Worm (Caenorhabditis elegans): Measurements from ENCODE around the gene F52H2.5.

ce11 chrX:2569040-2569439 lies 9.2 kb upstream of the F52H2.5 start:
- TF ChIP-seq nhr-12 (tag; optimal IDR thresholded peaks at IDR 0.05) (no peak), ces-1 (GFP tag; optimal IDR thresholded peaks at IDR 0.05) (no peak), nhr-237 (tag; optimal IDR thresholded peaks at IDR 0.05) (no peak), lsy-2 (tag; optimal IDR thresholded peaks at IDR 0.05) (no peak), elt-1 (tag; optimal IDR thresholded peaks at IDR 0.05; ENCODE audit: borderline replicate concordance, insufficient read depth) (no peak), pha-4 (tag; optimal IDR thresholded peaks at IDR 0.05) (no peak), sem-2 (GFP tag; optimal IDR thresholded peaks at IDR 0.05) (no peak), snpc-4 (tag; optimal IDR thresholded peaks at IDR 0.05) (no peak), unc-62 (GFP tag; optimal IDR thresholded peaks at IDR 0.05) (no peak), unc-39 (tag; optimal IDR thresholded peaks at IDR 0.05) (no peak), ceh-43 (GFP tag; optimal IDR thresholded peaks at IDR 0.05) (no peak), mab-5 (tag; optimal IDR thresholded peaks at IDR 0.05) (no peak), nhr-76 (tag; optimal IDR thresholded peaks at IDR 0.05) (no peak)
